Worm (Caenorhabditis elegans) whole organism, L2 larva: Measurements from ENCODE around the gene T05C12.1.

Source experiments
- C34F6.9 ChIP-seq: fragments of 150-350 bp; optimal IDR thresholded peaks from 2 replicates; lab custom pipeline; 2014; ENCODE audit warnings: missing biosample characterization, missing genetic modification characterization
- F13H6.1 ChIP-seq: sonication (generic microtip); optimal IDR thresholded peaks from 2 replicates; lab custom pipeline; 2016; ENCODE audit warnings: missing genetic modification characterization, missing compliant biosample characterization
- Y55F3AM.14 ChIP-seq: fragments of 200-800 bp; sonication (Bioruptor generic); optimal IDR thresholded peaks from 2 replicates; lab custom pipeline; 2018; ENCODE audit warnings: mild to moderate bottlenecking, missing genetic modification characterization, missing compliant biosample characterization
- alr-1 ChIP-seq: fragments of 150-350 bp; optimal IDR thresholded peaks from 2 replicates; lab custom pipeline; 2014; ENCODE audit warnings: missing biosample characterization, missing genetic modification characterization
- ama-1 ChIP-seq: fragments of 150-350 bp; optimal IDR thresholded peaks from 2 replicates; lab custom pipeline; 2018; ENCODE audit warnings: inconsistent platforms
- blmp-1 ChIP-seq: sonication (generic microtip); optimal IDR thresholded peaks from 2 replicates; lab custom pipeline; 2017; ENCODE audit warnings: missing genetic modification characterization, mild to moderate bottlenecking, missing compliant biosample characterization, antibody characterized with exemption, moderate library complexity; ENCODE audit not compliant: insufficient read depth
- ceh-82 ChIP-seq: fragments of 150-350 bp; optimal IDR thresholded peaks from 2 replicates; lab custom pipeline; 2014; ENCODE audit warnings: missing biosample characterization, missing genetic modification characterization
- crh-2 ChIP-seq: sonication (generic microtip); optimal IDR thresholded peaks from 2 replicates; lab custom pipeline; 2017; ENCODE audit warnings: missing biosample characterization, missing genetic modification characterization
- egl-27 ChIP-seq: sonication (generic microtip); optimal IDR thresholded peaks from 3 replicates; lab custom pipeline; 2017; ENCODE audit warnings: missing biosample characterization, missing genetic modification reagents, missing genetic modification characterization
- elt-3 ChIP-seq: sonication (generic microtip); optimal IDR thresholded peaks from 2 replicates; lab custom pipeline; 2017; ENCODE audit warnings: missing biosample characterization, missing genetic modification characterization
- fos-1 ChIP-seq: fragments of 150-350 bp; optimal IDR thresholded peaks from 2 replicates; lab custom pipeline; 2014; ENCODE audit warnings: missing biosample characterization, missing genetic modification characterization
- gmeb-1 ChIP-seq: fragments of 150-350 bp; optimal IDR thresholded peaks from 2 replicates; lab custom pipeline; 2014; ENCODE audit warnings: missing biosample characterization, missing genetic modification characterization
- lin-11 ChIP-seq: fragments of 150-350 bp; sonication (generic microtip); optimal IDR thresholded peaks from 2 replicates; lab custom pipeline; 2014; ENCODE audit warnings: missing biosample characterization, missing genetic modification characterization, inconsistent platforms, mixed read lengths
- lin-13 ChIP-seq: fragments of 150-350 bp; optimal IDR thresholded peaks from 2 replicates; lab custom pipeline; 2014; ENCODE audit warnings: missing biosample characterization, missing genetic modification reagents, missing genetic modification characterization
- lsy-2 ChIP-seq, 2 experiments: fragments of 150-350 bp in 1 of 2; sonication (generic microtip) in 1 of 2; optimal IDR thresholded peaks; 2 replicates each; lab custom pipeline; 2014 to 2017; ENCODE audit warnings: missing biosample characterization in 2 of 2, missing genetic modification characterization in 2 of 2
- mab-5 ChIP-seq: fragments of 150-350 bp; optimal IDR thresholded peaks from 2 replicates; lab custom pipeline; 2014; ENCODE audit warnings: missing biosample characterization, missing genetic modification characterization
- mdl-1 ChIP-seq, 2 experiments: fragments of 150-350 bp in 1 of 2; sonication (generic microtip) in 1 of 2; optimal IDR thresholded peaks; 2 replicates each; lab custom pipeline; 2017; ENCODE audit warnings: missing biosample characterization in 2 of 2, missing genetic modification characterization in 2 of 2
- nhr-10 ChIP-seq: sonication (generic microtip); optimal IDR thresholded peaks from 2 replicates; lab custom pipeline; 2017; ENCODE audit warnings: missing biosample characterization, missing genetic modification characterization
- nhr-12 ChIP-seq: fragments of 150-350 bp; optimal IDR thresholded peaks from 2 replicates; lab custom pipeline; 2014; ENCODE audit warnings: missing biosample characterization, missing genetic modification characterization
- nhr-129 ChIP-seq: fragments of 150-350 bp; optimal IDR thresholded peaks from 2 replicates; lab custom pipeline; 2014; ENCODE audit warnings: missing biosample characterization, missing genetic modification characterization
- nhr-21 ChIP-seq: fragments of 150-350 bp; optimal IDR thresholded peaks from 2 replicates; lab custom pipeline; 2014; ENCODE audit warnings: missing biosample characterization, missing genetic modification characterization
- nhr-23 ChIP-seq: fragments of 150-350 bp; optimal IDR thresholded peaks from 2 replicates; lab custom pipeline; 2014; ENCODE audit warnings: missing biosample characterization, missing genetic modification reagents, missing genetic modification characterization
- nhr-25 ChIP-seq: fragments of 150-350 bp; sonication (generic microtip); optimal IDR thresholded peaks from 3 replicates; lab custom pipeline; 2014; ENCODE audit warnings: missing biosample characterization, missing genetic modification characterization
- nhr-6 ChIP-seq: fragments of 150-350 bp; optimal IDR thresholded peaks from 2 replicates; lab custom pipeline; 2014; ENCODE audit warnings: missing biosample characterization, missing genetic modification characterization
- sem-4 ChIP-seq: fragments of 150-350 bp; optimal IDR thresholded peaks from 2 replicates; lab custom pipeline; 2014; ENCODE audit warnings: missing biosample characterization, missing genetic modification reagents, missing genetic modification characterization
- skn-1 ChIP-seq: sonication (generic microtip); optimal IDR thresholded peaks from 2 replicates; lab custom pipeline; 2017; ENCODE audit warnings: missing biosample characterization, missing genetic modification characterization
- sma-3 ChIP-seq: sonication (generic microtip); optimal IDR thresholded peaks from 2 replicates; lab custom pipeline; 2016; ENCODE audit warnings: missing genetic modification reagents, missing genetic modification characterization, missing compliant biosample characterization
- sma-9 ChIP-seq, 2 experiments: fragments of 150-350 bp in 1 of 2; sonication (generic microtip) in 1 of 2; optimal IDR thresholded peaks; 2 replicates each; lab custom pipeline; 2014 to 2016; ENCODE audit warnings: missing genetic modification characterization in 2 of 2, mild to moderate bottlenecking in 1 of 2, missing biosample characterization in 1 of 2, missing compliant biosample characterization in 1 of 2, missing genetic modification reagents in 1 of 2, moderate library complexity in 1 of 2
- unc-39 ChIP-seq: fragments of 150-350 bp; optimal IDR thresholded peaks from 2 replicates; lab custom pipeline; 2014; ENCODE audit warnings: missing biosample characterization, missing genetic modification characterization
- unc-55 ChIP-seq: fragments of 150-350 bp; sonication (generic microtip); optimal IDR thresholded peaks from 3 replicates; lab custom pipeline; 2014; ENCODE audit warnings: missing biosample characterization, missing genetic modification reagents, missing genetic modification characterization
- zag-1 ChIP-seq: fragments of 150-350 bp; optimal IDR thresholded peaks from 2 replicates; lab custom pipeline; 2014; ENCODE audit warnings: missing biosample characterization, missing genetic modification characterization
- ztf-1 ChIP-seq: fragments of 200-800 bp; sonication (Bioruptor generic); conservative IDR thresholded peaks from 2 replicates; pipeline ENCODE4 v1.3.6; 2022; ENCODE audit warnings: missing genetic modification characterization, missing compliant biosample characterization
- ztf-11 ChIP-seq: sonication (generic microtip); optimal IDR thresholded peaks from 2 replicates; lab custom pipeline; 2017; ENCODE audit warnings: missing biosample characterization, missing genetic modification characterization

T05C12.1 gene

ce11 chrII:8125439-8125838 is 48.0 kb upstream of the T05C12.1 start:
- peak; percentile 1 for TF ChIP-seq nhr-129 (tag; lab: Kevin White, UChicago)
- TF ChIP-seq blmp-1 (tag; lab: Kevin White, UChicago): peak; percentile 2
- peak; percentile 8 for TF ChIP-seq sma-9 (GFP tag; optimal IDR thresholded peaks at IDR 0.05; lab: Kevin White, UChicago)
- TF ChIP-seq sma-9 (tag; optimal IDR thresholded peaks at IDR 0.05; lab: Kevin White, UChicago): no peak
- TF ChIP-seq C34F6.9: no peak
- TF ChIP-seq nhr-23 (tag; lab: Kevin White, UChicago): no peak

ce11 chrII:8126132-8126531 is 47.3 kb upstream of the T05C12.1 start:
- no peak for TF ChIP-seq elt-3
- TF ChIP-seq lin-13 (GFP tag; lab: Kevin White, UChicago): peak; percentile 18
- peak; percentile 28 for TF ChIP-seq mab-5 (tag; lab: Kevin White, UChicago)
- TF ChIP-seq crh-2 (tag; lab: Kevin White, UChicago): peak; percentile 89
- no peak for TF ChIP-seq egl-27 (tag; lab: Kevin White, UChicago)
- TF ChIP-seq zag-1 (tag; lab: Kevin White, UChicago): peak; percentile 55
- peak; percentile 36 for TF ChIP-seq sma-9 (GFP tag; optimal IDR thresholded peaks at IDR 0.05; lab: Kevin White, UChicago)
- no peak for TF ChIP-seq sma-9 (tag; optimal IDR thresholded peaks at IDR 0.05; lab: Kevin White, UChicago)
- peak; percentile 55 for TF ChIP-seq C34F6.9
- peak; percentile 39 to 54 for TF ChIP-seq mdl-1 (tag; optimal IDR thresholded peaks at IDR 0.05; lab: Kevin White, UChicago)
- TF ChIP-seq fos-1: peak; percentile 70
- TF ChIP-seq skn-1 (tag; lab: Kevin White, UChicago): no peak
- peak; percentile 70 for TF ChIP-seq unc-55
- peak; percentile 31 for TF ChIP-seq F13H6.1 (tag; lab: Kevin White, UChicago)
- TF ChIP-seq alr-1 (tag; lab: Kevin White, UChicago): no peak
- peak; percentile 22 for TF ChIP-seq nhr-25 (tag; lab: Kevin White, UChicago)
- TF ChIP-seq nhr-21 (tag; lab: Kevin White, UChicago): peak; percentile 8
- peak; percentile 26 for TF ChIP-seq lin-11 (tag; lab: Kevin White, UChicago)
- TF ChIP-seq nhr-6 (tag; lab: Kevin White, UChicago): no peak
- TF ChIP-seq unc-39 (tag; lab: Kevin White, UChicago): no peak
- no peak for TF ChIP-seq ceh-82 (tag; lab: Kevin White, UChicago)
- peak; percentile 66 for TF ChIP-seq sem-4 (tag; lab: Kevin White, UChicago)
- TF ChIP-seq lsy-2 (tag; optimal IDR thresholded peaks at IDR 0.05; lab: Kevin White, UChicago): peak in 1 of 2 experiments; percentile 69
- peak; percentile 45 for TF ChIP-seq nhr-129 (tag; lab: Kevin White, UChicago)
- TF ChIP-seq Y55F3AM.14: peak; percentile 6
- TF ChIP-seq nhr-10: no peak

- TF ChIP-seq fos-1 (no peak), zag-1 (tag; lab: Kevin White, UChicago) (no peak), nhr-12 (no peak), ama-1 (lab: Kevin White, UChicago) (no peak), sma-9 (GFP tag; optimal IDR thresholded peaks at IDR 0.05; lab: Kevin White, UChicago) (peak; percentile 66), sma-9 (tag; optimal IDR thresholded peaks at IDR 0.05; lab: Kevin White, UChicago) (no peak)
Measured at ce11 chrII:8126617-8127016, 46.9 kb upstream of the T05C12.1 start.

- TF ChIP-seq sma-9 (GFP tag; optimal IDR thresholded peaks at IDR 0.05; lab: Kevin White, UChicago) (peak; percentile 77), sma-9 (tag; optimal IDR thresholded peaks at IDR 0.05; lab: Kevin White, UChicago) (no peak), skn-1 (tag; lab: Kevin White, UChicago) (no peak), blmp-1 (tag; lab: Kevin White, UChicago) (no peak), nhr-129 (tag; lab: Kevin White, UChicago) (peak; percentile 52), gmeb-1 (tag; lab: Kevin White, UChicago) (no peak), crh-2 (tag; lab: Kevin White, UChicago) (peak; percentile 53), lin-11 (tag; lab: Kevin White, UChicago) (no peak), unc-55 (no peak), ceh-82 (tag; lab: Kevin White, UChicago) (no peak), sma-3 (GFP tag; lab: Kevin White, UChicago) (peak; percentile 15), F13H6.1 (tag; lab: Kevin White, UChicago) (peak; percentile 43), ztf-1 (no peak), ztf-11 (no peak), fos-1 (peak; percentile 94), nhr-23 (tag; lab: Kevin White, UChicago) (no peak)
Measured at ce11 chrII:8127290-8127689, 46.2 kb upstream of the T05C12.1 start.
